Worm (Caenorhabditis elegans): ENCODE measurements around the gene Y62H9A.9.

The Y62H9A.9 gene

ce11 chrX:11850572-11850971 is 47.4 kb downstream of the Y62H9A.9 start, which contains the start of gene F54F7.14:
F54F7.14 (plus strand) TSS chrX:11850872.
- TF ChIP-seq ces-1 (GFP tag; optimal IDR thresholded peaks at IDR 0.05) (no peak), lin-13 (tag; optimal IDR thresholded peaks at IDR 0.05) (no peak), lsy-2 (tag; optimal IDR thresholded peaks at IDR 0.05) (no peak), hlh-1 (tag; optimal IDR thresholded peaks at IDR 0.05) (no peak), unc-120 (tag; optimal IDR thresholded peaks at IDR 0.05; ENCODE audit: poor library complexity, severe bottlenecking) (no peak), mls-2 (tag; optimal IDR thresholded peaks at IDR 0.05) (no peak), ceh-43 (GFP tag; optimal IDR thresholded peaks at IDR 0.05) (no peak), ztf-11 (tag; optimal IDR thresholded peaks at IDR 0.05) (no peak), nhr-76 (tag; optimal IDR thresholded peaks at IDR 0.05) (no peak)

ce11 chrX:11850082-11850481 is 47.9 kb downstream of the Y62H9A.9 start, which contains the start of gene F54F7.3:
F54F7.3 (minus strand) TSS chrX:11850182.
- TF ChIP-seq nhr-76 (tag; optimal IDR thresholded peaks at IDR 0.05) (no peak), lsy-2 (tag; optimal IDR thresholded peaks at IDR 0.05) (no peak), mls-2 (tag; optimal IDR thresholded peaks at IDR 0.05) (no peak), unc-62 (GFP tag; optimal IDR thresholded peaks at IDR 0.05) (no peak), mep-1 (tag; optimal IDR thresholded peaks at IDR 0.05) (no peak), nhr-28 (tag; optimal IDR thresholded peaks at IDR 0.05) (no peak), elt-1 (tag; optimal IDR thresholded peaks at IDR 0.05; ENCODE audit: borderline replicate concordance, insufficient read depth) (no peak), drap-1 (GFP tag; optimal IDR thresholded peaks at IDR 0.05) (no peak), M03D4.4 (tag; optimal IDR thresholded peaks at IDR 0.05) (no peak), flh-1 (GFP tag; optimal IDR thresholded peaks at IDR 0.05) (no peak), ceh-43 (GFP tag; optimal IDR thresholded peaks at IDR 0.05) (no peak)

ce11 chrX:11848618-11849017 is 49.3 kb downstream of the Y62H9A.9 start, which contains the start of gene F54F7.9:
F54F7.9 (minus strand) TSS chrX:11848718.
- TF ChIP-seq nhr-76 (tag; optimal IDR thresholded peaks at IDR 0.05) (no peak), ham-2 (GFP tag; optimal IDR thresholded peaks at IDR 0.05) (no peak)

All from whole organism, mixed stage, embryonic.